Fruit fly (Drosophila melanogaster) whole organism, embryonic: ENCODE measurements around the gene CG43894.

Source experiments
- Abd-B ChIP-seq: fragments of 200-800 bp; sonication (Bioruptor generic); optimal IDR thresholded peaks from 2 replicates; lab custom pipeline; 2018; ENCODE audit warnings: missing biosample characterization, mild to moderate bottlenecking, missing genetic modification characterization, moderate library complexity
- Ada2b ChIP-seq: fragments of 200-800 bp; sonication (Bioruptor generic); IDR thresholded peaks from 2 replicates; pipeline ENCODE4 v1.3.6; 2022; ENCODE audit warnings: missing biosample characterization, missing genetic modification characterization
- Adf1 ChIP-seq: fragments of 200-800 bp; sonication (Bioruptor generic); IDR thresholded peaks from 2 replicates; pipeline ENCODE4 v1.3.6; 2022; ENCODE audit warnings: missing biosample characterization, missing genetic modification characterization
- Atf3 ChIP-seq: fragments of 200-800 bp; sonication (Bioruptor generic); optimal IDR thresholded peaks from 3 replicates; lab custom pipeline; 2016; ENCODE audit warnings: missing biosample characterization, missing genetic modification characterization
- BEAF-32 ChIP-seq: fragments of 200-800 bp; sonication (Bioruptor generic); optimal IDR thresholded peaks from 3 replicates; lab custom pipeline; 2017; ENCODE audit warnings: missing biosample characterization, missing genetic modification characterization, mild to moderate bottlenecking, moderate library complexity, missing genetic modification reagents
- Bgb ChIP-seq: fragments of 200-800 bp; sonication (Bioruptor generic); IDR thresholded peaks from 2 replicates; pipeline ENCODE4 v1.3.6; 2022; ENCODE audit warnings: missing biosample characterization, missing genetic modification characterization; ENCODE audit not compliant: partially characterized antibody
- C15 ChIP-seq: fragments of 200-800 bp; sonication (Bioruptor generic); IDR thresholded peaks from 3 replicates; pipeline ENCODE4 v1.3.6; 2022; ENCODE audit warnings: missing biosample characterization, missing genetic modification characterization
- CG10267 ChIP-seq: fragments of 200-800 bp; sonication (Bioruptor generic); optimal IDR thresholded peaks from 2 replicates; lab custom pipeline; 2018; ENCODE audit warnings: missing biosample characterization, mild to moderate bottlenecking, missing genetic modification characterization, moderate library complexity
- CG10431 ChIP-seq: fragments of 200-800 bp; sonication (Bioruptor generic); optimal IDR thresholded peaks from 3 replicates; lab custom pipeline; 2018; ENCODE audit warnings: missing biosample characterization, mild to moderate bottlenecking, missing genetic modification characterization
- CG10543 ChIP-seq: fragments of 200-800 bp; sonication (Bioruptor generic); optimal IDR thresholded peaks from 3 replicates; lab custom pipeline; 2017; ENCODE audit warnings: missing biosample characterization, mild to moderate bottlenecking, missing genetic modification characterization, moderate library complexity
- CG10979 ChIP-seq: fragments of 200-800 bp; sonication (Bioruptor generic); optimal IDR thresholded peaks from 2 replicates; lab custom pipeline; 2018; ENCODE audit warnings: missing biosample characterization, mild to moderate bottlenecking, missing genetic modification characterization, moderate library complexity
- CG1233 ChIP-seq: fragments of 200-800 bp; sonication (Bioruptor generic); optimal IDR thresholded peaks from 4 replicates; lab custom pipeline; 2018; ENCODE audit warnings: missing biosample characterization, mild to moderate bottlenecking, missing genetic modification characterization
- CG12942 ChIP-seq: fragments of 200-800 bp; sonication (Bioruptor generic); optimal IDR thresholded peaks from 3 replicates; lab custom pipeline; 2016; ENCODE audit warnings: missing biosample characterization, missing genetic modification characterization
- CG13775 ChIP-seq: fragments of 200-800 bp; sonication (Bioruptor generic); optimal IDR thresholded peaks from 3 replicates; lab custom pipeline; 2017; ENCODE audit warnings: missing biosample characterization, mild to moderate bottlenecking, missing genetic modification characterization
- CG15601 ChIP-seq: fragments of 200-800 bp; sonication (Bioruptor generic); optimal IDR thresholded peaks from 3 replicates; lab custom pipeline; 2019; ENCODE audit warnings: missing biosample characterization, mild to moderate bottlenecking, missing genetic modification characterization, moderate library complexity
- CG15696 ChIP-seq: fragments of 200-800 bp; sonication (Bioruptor generic); optimal IDR thresholded peaks from 2 replicates; lab custom pipeline; 2019; ENCODE audit warnings: missing biosample characterization, mild to moderate bottlenecking, missing genetic modification characterization, moderate library complexity
- CG17186 ChIP-seq: fragments of 200-800 bp; sonication (Bioruptor generic); optimal IDR thresholded peaks from 3 replicates; lab custom pipeline; 2017; ENCODE audit warnings: missing biosample characterization, missing genetic modification reagents, missing genetic modification characterization
- CG18011 ChIP-seq: fragments of 200-800 bp; sonication (Bioruptor generic); optimal IDR thresholded peaks from 2 replicates; lab custom pipeline; 2017; ENCODE audit warnings: missing biosample characterization, missing genetic modification characterization, mild to moderate bottlenecking, moderate library complexity, missing genotype
- CG18619 ChIP-seq: fragments of 200-800 bp; sonication (Bioruptor generic); optimal IDR thresholded peaks from 3 replicates; lab custom pipeline; 2017; ENCODE audit warnings: missing biosample characterization, mild to moderate bottlenecking, missing genetic modification characterization
- CG2712 ChIP-seq: fragments of 200-800 bp; optimal IDR thresholded peaks from 3 replicates; lab custom pipeline; 2019; ENCODE audit warnings: missing biosample characterization, mild to moderate bottlenecking, missing genetic modification characterization, moderate library complexity
- CG31441 ChIP-seq: fragments of 200-800 bp; sonication (Bioruptor generic); IDR thresholded peaks from 2 replicates; pipeline ENCODE4 v1.3.6; 2022; ENCODE audit warnings: missing biosample characterization, missing genetic modification characterization
- CG3407 ChIP-seq: fragments of 200-800 bp; sonication (Bioruptor generic); optimal IDR thresholded peaks from 2 replicates; lab custom pipeline; 2018; ENCODE audit warnings: missing biosample characterization, mild to moderate bottlenecking, missing genetic modification characterization
- CG3838 ChIP-seq: fragments of 200-800 bp; sonication (Bioruptor generic); optimal IDR thresholded peaks from 3 replicates; lab custom pipeline; 2016; ENCODE audit warnings: missing biosample characterization, missing genetic modification characterization
- CG4424 ChIP-seq: fragments of 200-800 bp; sonication (Bioruptor generic); optimal IDR thresholded peaks from 3 replicates; lab custom pipeline; 2016; ENCODE audit warnings: missing biosample characterization, missing genetic modification characterization
- CG7271 ChIP-seq: fragments of 200-800 bp; sonication (Bioruptor generic); optimal IDR thresholded peaks from 2 replicates; lab custom pipeline; 2018; ENCODE audit warnings: missing biosample characterization, mild to moderate bottlenecking, missing genetic modification characterization, moderate library complexity
- CG7745 ChIP-seq: fragments of 200-800 bp; sonication (Bioruptor generic); optimal IDR thresholded peaks from 2 replicates; lab custom pipeline; 2018; ENCODE audit warnings: missing biosample characterization, mild to moderate bottlenecking, missing genetic modification characterization, moderate library complexity
- CG9797 ChIP-seq: fragments of 200-800 bp; sonication (Bioruptor generic); optimal IDR thresholded peaks from 3 replicates; lab custom pipeline; 2018; ENCODE audit warnings: missing biosample characterization, mild to moderate bottlenecking, missing genetic modification characterization
- CG9817 ChIP-seq: fragments of 200-800 bp; sonication (Bioruptor generic); optimal IDR thresholded peaks from 2 replicates; lab custom pipeline; 2018; ENCODE audit warnings: missing biosample characterization, mild to moderate bottlenecking, missing genetic modification characterization, moderate library complexity
- CG9876 ChIP-seq: fragments of 200-800 bp; sonication (Bioruptor generic); optimal IDR thresholded peaks from 2 replicates; lab custom pipeline; 2016; ENCODE audit warnings: missing biosample characterization, missing genetic modification characterization
- CTCF ChIP-seq: fragments of 200-800 bp; sonication (Bioruptor generic); optimal IDR thresholded peaks from 2 replicates; lab custom pipeline; 2017; ENCODE audit warnings: missing biosample characterization, mild to moderate bottlenecking, missing genetic modification characterization, moderate library complexity
- CoRest ChIP-seq: fragments of 200-800 bp; sonication (Bioruptor generic); optimal IDR thresholded peaks from 3 replicates; lab custom pipeline; 2018; ENCODE audit warnings: missing biosample characterization, mild to moderate bottlenecking, missing genetic modification characterization, moderate library complexity
- Dp ChIP-seq: fragments of 200-800 bp; sonication (Bioruptor generic); optimal IDR thresholded peaks from 2 replicates; lab custom pipeline; 2018; ENCODE audit warnings: missing biosample characterization, mild to moderate bottlenecking, missing genetic modification characterization, moderate library complexity
- Hr3 ChIP-seq: fragments of 200-800 bp; sonication (Bioruptor generic); optimal IDR thresholded peaks from 3 replicates; lab custom pipeline; 2016; ENCODE audit warnings: missing biosample characterization, missing genetic modification characterization
- MTF-1 ChIP-seq: fragments of 200-800 bp; sonication (Bioruptor generic); optimal IDR thresholded peaks from 2 replicates; lab custom pipeline; 2018; ENCODE audit warnings: missing biosample characterization, mild to moderate bottlenecking, missing genetic modification characterization, borderline replicate concordance
- Myb ChIP-seq: fragments of 200-800 bp; sonication (Bioruptor generic); optimal IDR thresholded peaks from 2 replicates; lab custom pipeline; 2016; ENCODE audit warnings: missing biosample characterization, missing genetic modification characterization
- Oaz ChIP-seq: fragments of 200-800 bp; sonication (Bioruptor generic); IDR thresholded peaks from 2 replicates; pipeline ENCODE4 v1.3.6; 2022; ENCODE audit warnings: missing biosample characterization, missing genetic modification characterization
- Scr ChIP-seq: fragments of 200-800 bp; sonication (Bioruptor generic); IDR thresholded peaks from 2 replicates; pipeline ENCODE4 v1.3.6; 2022; ENCODE audit warnings: missing biosample characterization, missing genetic modification characterization; ENCODE audit not compliant: partially characterized antibody
- Xrp1 ChIP-seq: fragments of 200-800 bp; sonication (Bioruptor generic); IDR thresholded peaks from 2 replicates; pipeline ENCODE4 v1.3.6; 2022; ENCODE audit warnings: missing biosample characterization, missing genetic modification characterization
- ap ChIP-seq: fragments of 200-800 bp; sonication (Bioruptor generic); IDR thresholded peaks from 2 replicates; pipeline ENCODE4 v1.3.6; 2022; ENCODE audit warnings: missing biosample characterization, missing genetic modification characterization
- chif ChIP-seq, 2 experiments: fragments of 200-800 bp; sonication (Bioruptor generic); optimal IDR thresholded peaks; 3 replicates each; lab custom pipeline; 2016; ENCODE audit warnings: missing biosample characterization in 2 of 2, missing genetic modification characterization in 2 of 2
- en ChIP-seq: fragments of 200-800 bp; sonication (Bioruptor generic); optimal IDR thresholded peaks from 2 replicates; lab custom pipeline; 2016; ENCODE audit warnings: missing biosample characterization, missing genetic modification characterization
- gem ChIP-seq: fragments of 200-800 bp; sonication (Bioruptor generic); optimal IDR thresholded peaks from 2 replicates; lab custom pipeline; 2019; ENCODE audit warnings: missing biosample characterization, mild to moderate bottlenecking, missing genetic modification characterization, moderate library complexity
- gsb-n ChIP-seq: fragments of 200-800 bp; sonication (Bioruptor generic); optimal IDR thresholded peaks from 3 replicates; lab custom pipeline; 2018; ENCODE audit warnings: missing biosample characterization, mild to moderate bottlenecking, missing genetic modification characterization
- h ChIP-seq: fragments of >200 bp; optimal IDR thresholded peaks from 2 replicates; lab custom pipeline; 2017
- org-1 ChIP-seq: fragments of 200-800 bp; sonication (Bioruptor generic); optimal IDR thresholded peaks from 2 replicates; lab custom pipeline; 2017; ENCODE audit warnings: missing biosample characterization, missing genetic modification characterization
- pfk ChIP-seq: fragments of 200-800 bp; sonication (Bioruptor generic); optimal IDR thresholded peaks from 2 replicates; lab custom pipeline; 2018; ENCODE audit warnings: missing biosample characterization, mild to moderate bottlenecking, missing genetic modification characterization, moderate library complexity
- phol ChIP-seq: fragments of 200-800 bp; sonication (Bioruptor generic); optimal IDR thresholded peaks from 3 replicates; lab custom pipeline; 2018; ENCODE audit warnings: missing biosample characterization, mild to moderate bottlenecking, missing genetic modification characterization, moderate library complexity
- pzg ChIP-seq: fragments of 200-800 bp; sonication (Bioruptor generic); optimal IDR thresholded peaks from 3 replicates; lab custom pipeline; 2018; ENCODE audit warnings: missing biosample characterization, mild to moderate bottlenecking, missing genetic modification characterization, moderate library complexity
- sens ChIP-seq: fragments of 200-800 bp; sonication (Bioruptor generic); peaks from one replicate; lab custom pipeline; 2016; ENCODE audit warnings: missing biosample characterization, missing genetic modification characterization
- trem ChIP-seq: fragments of 200-800 bp; optimal IDR thresholded peaks from 3 replicates; lab custom pipeline; 2019; ENCODE audit warnings: missing biosample characterization, mild to moderate bottlenecking, missing genetic modification characterization, moderate library complexity

Gene CG43894

DNA sequence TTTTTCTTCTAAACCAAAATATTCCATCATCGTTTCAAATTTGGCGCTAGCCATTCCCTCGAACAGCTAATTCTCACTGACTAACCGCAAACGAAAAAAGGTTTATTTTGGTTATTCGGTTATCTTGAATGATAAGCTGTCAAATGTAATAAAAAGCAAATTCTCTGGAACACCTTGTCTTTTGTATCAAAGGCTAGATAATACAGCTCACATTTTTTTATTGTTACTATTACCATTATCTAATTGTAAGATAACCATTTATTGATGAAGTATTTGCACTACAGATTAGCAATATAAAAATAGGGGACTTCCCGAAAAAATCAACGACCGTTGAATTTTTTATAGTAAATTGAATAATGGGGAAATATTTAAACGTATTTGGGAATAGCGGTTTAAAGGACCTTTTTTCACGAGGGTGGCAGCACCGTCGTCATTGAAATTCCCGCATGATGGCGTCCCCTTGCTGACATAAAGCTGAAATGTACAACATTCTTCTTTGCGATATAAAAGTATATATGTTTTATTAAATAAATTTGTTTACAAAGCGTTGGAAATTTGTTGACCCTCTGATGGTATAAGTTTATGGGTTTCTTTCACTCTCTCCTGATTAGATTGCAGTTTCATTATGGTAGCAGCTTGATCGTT, 28.2 kb upstream of the CG43894 start, which contains the start of gene CG32107:
Gene CG32107 (minus strand): TSS at position 51 of the 645 bp plus-strand sequence.
- TF ChIP-seq CTCF (GFP tag; lab: Kevin White, UChicago) (peak; percentile 91), gem (tag; lab: Kevin White, UChicago) (peak; percentile 9), CG3407 (GFP tag; lab: Kevin White, UChicago) (no peak), CG1233 (peak; percentile 17), CG7745 (tag; lab: Kevin White, UChicago) (no peak), Bgb (peak; percentile 34; the same call in 1 of the 2 replicates), CG10543 (GFP tag; lab: Kevin White, UChicago) (no peak), CG18011 (GFP tag; lab: Kevin White, UChicago) (peak; percentile 96), C15 (GFP tag; lab: Robert Waterston, UW) (no peak), h (no peak), chif (GFP tag; optimal IDR thresholded peaks at IDR 0.05; lab: Kevin White, UChicago) (peak in 1 of 2 experiments; percentile 15), CG15696 (tag; lab: Kevin White, UChicago) (peak; percentile 42), CG4424 (GFP tag; lab: Kevin White, UChicago) (peak; percentile 19), org-1 (GFP tag; lab: Kevin White, UChicago) (no peak), CG18619 (GFP tag; lab: Kevin White, UChicago) (no peak), Oaz (GFP tag; lab: Robert Waterston, UW) (no peak), CG31441 (no peak), CG10979 (no peak), CG15601 (peak; percentile 35), CG7271 (peak; percentile 17), sens (GFP tag; lab: Kevin White, UChicago) (peak; percentile 82), CG9797 (GFP tag; lab: Kevin White, UChicago) (no peak), en (GFP tag; lab: Kevin White, UChicago) (no peak), Ada2b (GFP tag; lab: Robert Waterston, UW) (no peak), CG9876 (no peak), CG17186 (GFP tag; lab: Kevin White, UChicago) (no peak), Scr (GFP tag; lab: Robert Waterston, UW) (no peak), phol (peak; percentile 81), pzg (peak; percentile 1), CG12942 (GFP tag; lab: Kevin White, UChicago) (no peak), CG13775 (GFP tag; lab: Kevin White, UChicago) (no peak), BEAF-32 (GFP tag; lab: Kevin White, UChicago) (peak; percentile 12), ap (GFP tag; lab: Robert Waterston, UW) (no peak), CG3838 (GFP tag; lab: Kevin White, UChicago) (no peak), CG10431 (GFP tag; lab: Kevin White, UChicago) (no peak), CoRest (tag; lab: Kevin White, UChicago) (peak; percentile 31), MTF-1 (GFP tag; lab: Kevin White, UChicago) (no peak), Myb (GFP tag; lab: Kevin White, UChicago) (peak; percentile 57), gsb-n (tag; lab: Kevin White, UChicago) (no peak), CG2712 (tag; lab: Kevin White, UChicago) (peak; percentile 48), trem (tag; lab: Kevin White, UChicago) (peak; percentile 53), Adf1 (GFP tag; lab: Robert Waterston, UW) (no peak), CG10267 (tag; lab: Kevin White, UChicago) (peak; percentile 11), Atf3 (GFP tag; lab: Kevin White, UChicago) (no peak), Hr3 (GFP tag; lab: Kevin White, UChicago) (no peak), CG9817 (tag; lab: Kevin White, UChicago) (no peak), pfk (GFP tag; lab: Kevin White, UChicago) (no peak), Xrp1 (0 out of 2 replicates have a peak, but pooled peaks have one; percentile 29), Dp (GFP tag; lab: Kevin White, UChicago) (peak; percentile 26), Abd-B (GFP tag; lab: Kevin White, UChicago) (peak; percentile 42)
